Worm (Caenorhabditis elegans) whole organism, young adult: Measurements from ENCODE around the gene B0303.7.

Source experiments
- B0035.1 ChIP-seq: sonication (generic microtip); optimal IDR thresholded peaks from 2 replicates; lab custom pipeline; 2016; ENCODE audit warnings: missing genetic modification characterization, mild to moderate bottlenecking, missing compliant biosample characterization, missing genotype, missing genetic modification reagents
- C06A6.2 ChIP-seq: fragments of 200-800 bp; sonication (Bioruptor generic); conservative IDR thresholded peaks from 2 replicates; pipeline ENCODE4 v1.3.6; 2022; ENCODE audit warnings: missing genetic modification characterization, missing compliant biosample characterization
- C17E4.6 ChIP-seq: fragments of 200-800 bp; sonication (Bioruptor generic); IDR thresholded peaks from 2 replicates; pipeline ENCODE4 v1.3.6; 2022; ENCODE audit warnings: missing genetic modification reagents, missing genetic modification characterization, missing compliant biosample characterization
- D2030.7 ChIP-seq: fragments of 200-800 bp; sonication (Bioruptor generic); IDR thresholded peaks from 2 replicates; pipeline ENCODE4 v1.3.6; 2022; ENCODE audit warnings: missing genetic modification reagents, missing genetic modification characterization, missing compliant biosample characterization
- F10E7.11 ChIP-seq: sonication (generic microtip); optimal IDR thresholded peaks from 2 replicates; lab custom pipeline; 2017; ENCODE audit warnings: mild to moderate bottlenecking, missing genetic modification characterization, moderate library complexity, missing compliant biosample characterization
- F33H1.4 ChIP-seq: fragments of 200-800 bp; sonication (Bioruptor generic); IDR thresholded peaks from 2 replicates; pipeline ENCODE4 v1.3.6; 2022; ENCODE audit warnings: missing genetic modification reagents, missing genetic modification characterization, missing compliant biosample characterization
- F49E8.2 ChIP-seq: sonication (generic microtip); optimal IDR thresholded peaks from 3 replicates; lab custom pipeline; 2017; ENCODE audit warnings: missing genetic modification characterization, mild to moderate bottlenecking, missing compliant biosample characterization, antibody characterized with exemption, moderate library complexity; ENCODE audit not compliant: insufficient read depth
- F52B5.7 ChIP-seq: sonication (generic microtip); optimal IDR thresholded peaks from 2 replicates; lab custom pipeline; 2016; ENCODE audit warnings: mild to moderate bottlenecking, missing genetic modification characterization, missing compliant biosample characterization
- Y53F4B.3 ChIP-seq: fragments of 200-800 bp; sonication (Bioruptor generic); IDR thresholded peaks from 2 replicates; pipeline ENCODE4 v1.3.6; 2022; ENCODE audit warnings: missing genetic modification reagents, missing genetic modification characterization, missing compliant biosample characterization
- Y95B8A.8 ChIP-seq: fragments of 200-800 bp; sonication (Bioruptor generic); IDR thresholded peaks from 2 replicates; pipeline ENCODE4 v1.3.6; 2022; ENCODE audit warnings: missing genetic modification reagents, missing genetic modification characterization, missing compliant biosample characterization
- ccch-3 ChIP-seq: fragments of 200-800 bp; sonication (Bioruptor generic); optimal IDR thresholded peaks from 2 replicates; lab custom pipeline; 2018; ENCODE audit warnings: mild to moderate bottlenecking, missing genetic modification characterization, missing compliant biosample characterization
- cebp-2 ChIP-seq: fragments of 200-800 bp; sonication (Bioruptor generic); IDR thresholded peaks from 2 replicates; pipeline ENCODE4 v1.3.6; 2022; ENCODE audit warnings: missing genetic modification characterization, missing compliant biosample characterization
- ceh-40 ChIP-seq: fragments of 200-800 bp; sonication (Bioruptor generic); IDR thresholded peaks from 2 replicates; pipeline ENCODE4 v1.3.6; 2022; ENCODE audit warnings: missing genetic modification characterization, missing compliant biosample characterization
- chd-7 ChIP-seq: sonication (generic microtip); optimal IDR thresholded peaks from 2 replicates; lab custom pipeline; 2016; ENCODE audit warnings: mild to moderate bottlenecking, missing genetic modification characterization, moderate library complexity, missing compliant biosample characterization
- die-1 ChIP-seq: sonication (generic microtip); optimal IDR thresholded peaks from 2 replicates; lab custom pipeline; 2016; ENCODE audit warnings: missing genotype, mild to moderate bottlenecking, missing genetic modification characterization, missing compliant biosample characterization
- dox-1 ChIP-seq: fragments of 200-800 bp; sonication (Bioruptor generic); IDR thresholded peaks from 2 replicates; pipeline ENCODE4 v1.3.6; 2022; ENCODE audit warnings: missing genetic modification reagents, missing genetic modification characterization, missing compliant biosample characterization
- egl-18 ChIP-seq: fragments of 200-800 bp; sonication (Bioruptor generic); IDR thresholded peaks from 2 replicates; pipeline ENCODE4 v1.3.6; 2022; ENCODE audit warnings: missing genetic modification reagents, missing genetic modification characterization, missing compliant biosample characterization
- egrh-3 ChIP-seq: fragments of 200-800 bp; sonication (Bioruptor generic); IDR thresholded peaks from 2 replicates; pipeline ENCODE4 v1.3.6; 2022; ENCODE audit warnings: missing genetic modification reagents, missing genetic modification characterization, missing compliant biosample characterization
- ekl-4 ChIP-seq: fragments of 200-800 bp; sonication (Bioruptor generic); IDR thresholded peaks from 2 replicates; pipeline ENCODE4 v1.3.6; 2022; ENCODE audit warnings: missing genetic modification reagents, missing genetic modification characterization, missing compliant biosample characterization
- hlh-12 ChIP-seq: sonication (generic microtip); optimal IDR thresholded peaks from 2 replicates; lab custom pipeline; 2016; ENCODE audit warnings: missing genetic modification characterization, missing compliant biosample characterization
- hmg-1.2 ChIP-seq: fragments of 200-800 bp; sonication (Bioruptor generic); IDR thresholded peaks from 2 replicates; pipeline ENCODE4 v1.3.6; 2022; ENCODE audit warnings: missing genetic modification reagents, missing genetic modification characterization, missing compliant biosample characterization
- hsf-1 ChIP-seq: fragments of 200-800 bp; sonication (Bioruptor generic); IDR thresholded peaks from 2 replicates; pipeline ENCODE4 v1.3.6; 2022; ENCODE audit warnings: missing genetic modification reagents, missing genetic modification characterization, missing compliant biosample characterization
- lin-40 ChIP-seq: sonication (generic microtip); optimal IDR thresholded peaks from 2 replicates; lab custom pipeline; 2016; ENCODE audit warnings: missing genetic modification characterization, mild to moderate bottlenecking, missing compliant biosample characterization, missing genotype, missing genetic modification reagents
- lir-1 ChIP-seq: fragments of 200-800 bp; sonication (Bioruptor generic); conservative IDR thresholded peaks from 2 replicates; pipeline ENCODE4 v1.3.6; 2022; ENCODE audit warnings: missing genetic modification reagents, missing genetic modification characterization, missing compliant biosample characterization
- mel-28 ChIP-seq: sonication (generic microtip); optimal IDR thresholded peaks from 2 replicates; lab custom pipeline; 2016; ENCODE audit warnings: borderline replicate concordance, mild to moderate bottlenecking, missing genetic modification characterization, missing compliant biosample characterization
- nfya-1 ChIP-seq: sonication (generic microtip); optimal IDR thresholded peaks from 2 replicates; lab custom pipeline; 2017; ENCODE audit warnings: antibody characterized with exemption, missing compliant biosample characterization, missing genetic modification characterization, borderline replicate concordance; ENCODE audit not compliant: insufficient read depth
- nfya-2 ChIP-seq: fragments of 200-800 bp; sonication (Bioruptor generic); IDR thresholded peaks from 2 replicates; pipeline ENCODE4 v1.3.6; 2022; ENCODE audit warnings: missing genetic modification reagents, missing genetic modification characterization, missing compliant biosample characterization
- nhr-120 ChIP-seq: fragments of 200-800 bp; sonication (Bioruptor generic); IDR thresholded peaks from 2 replicates; pipeline ENCODE4 v1.3.6; 2022; ENCODE audit warnings: missing genetic modification characterization, missing compliant biosample characterization
- pbrm-1 ChIP-seq: fragments of 200-800 bp; sonication (Bioruptor generic); IDR thresholded peaks from 2 replicates; pipeline ENCODE4 v1.3.6; 2022; ENCODE audit warnings: missing genetic modification reagents, missing genetic modification characterization, missing compliant biosample characterization
- pha-4 ChIP-seq: fragments of 150-350 bp; sonication (generic microtip); optimal IDR thresholded peaks from 2 replicates; lab custom pipeline; 2014; ENCODE audit warnings: missing biosample characterization, missing genetic modification reagents, missing genetic modification characterization
- sdz-38 ChIP-seq: sonication (generic microtip); optimal IDR thresholded peaks from 2 replicates; lab custom pipeline; 2016; ENCODE audit warnings: missing genotype, missing genetic modification characterization, missing compliant biosample characterization
- sea-2 ChIP-seq: fragments of 200-800 bp; sonication (Bioruptor generic); IDR thresholded peaks from 2 replicates; pipeline ENCODE4 v1.3.6; 2022; ENCODE audit warnings: missing genetic modification characterization, missing compliant biosample characterization
- snpc-4 ChIP-seq, 5 experiments: fragments of 150-350 bp in 1 of 5; sonication (generic microtip) in 4 of 5; optimal IDR thresholded peaks; 2 replicates each; lab custom pipeline; 2014 to 2018; ENCODE audit warnings: missing genetic modification characterization in 5 of 5, missing biosample characterization in 3 of 5, antibody characterized with exemption in 2 of 5, mild to moderate bottlenecking in 2 of 5, missing compliant biosample characterization in 2 of 5, missing genotype in 2 of 5, moderate library complexity in 2 of 5, missing genetic modification reagents in 1 of 5
- tlf-1 ChIP-seq: fragments of 200-800 bp; sonication (Bioruptor generic); optimal IDR thresholded peaks from 2 replicates; lab custom pipeline; 2018; ENCODE audit warnings: mild to moderate bottlenecking, missing genetic modification characterization, missing compliant biosample characterization
- unc-62 ChIP-seq: fragments of 150-350 bp; optimal IDR thresholded peaks from 2 replicates; lab custom pipeline; 2014; ENCODE audit warnings: missing biosample characterization, missing genetic modification reagents, missing genetic modification characterization
- xnd-1 ChIP-seq: sonication (generic microtip); optimal IDR thresholded peaks from 2 replicates; lab custom pipeline; 2016; ENCODE audit warnings: missing genotype, missing genetic modification reagents, missing genetic modification characterization, missing compliant biosample characterization
- ztf-6 ChIP-seq: fragments of 200-800 bp; sonication (Bioruptor generic); IDR thresholded peaks from 2 replicates; pipeline ENCODE4 v1.3.6; 2022; ENCODE audit warnings: missing genetic modification reagents, missing genetic modification characterization, missing compliant biosample characterization

B0303.7 gene

DNA sequence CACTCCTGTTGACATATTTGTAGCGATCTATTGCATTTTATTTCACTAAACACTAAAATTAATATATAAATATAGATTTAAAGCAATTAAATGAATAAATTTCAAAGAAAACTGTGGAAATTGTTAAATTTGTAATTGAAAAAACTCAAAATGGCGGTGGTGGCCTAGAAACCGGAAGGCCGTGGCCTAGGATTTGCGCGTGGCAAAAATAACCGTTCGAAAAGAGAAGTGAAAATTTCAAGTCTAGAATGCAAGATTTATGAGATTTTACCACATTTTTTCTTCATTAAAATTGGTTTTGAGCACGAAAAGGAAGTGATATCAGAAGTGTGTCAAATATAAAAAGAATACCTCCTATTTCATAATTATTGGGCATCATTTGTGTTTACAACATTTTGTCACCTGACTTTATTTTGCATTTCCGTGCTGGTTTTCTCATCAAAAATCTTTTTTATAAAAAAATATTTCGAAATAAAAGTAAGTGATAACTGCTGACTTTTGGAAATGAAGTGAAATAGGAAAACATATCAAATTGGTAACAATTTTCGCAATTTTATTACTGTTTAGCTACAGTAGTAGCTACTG, 9.7 kb upstream of the B0303.7 start, which contains the start of gene fli-1 (continued):
- TF ChIP-seq nhr-120 (GFP tag; lab: Robert Waterston, UW) = no peak
- TF ChIP-seq tlf-1 = peak; percentile 16
- TF ChIP-seq ztf-6 = no peak
- no peak for TF ChIP-seq F10E7.11 (tag; lab: Kevin White, UChicago)
- TF ChIP-seq dox-1 (GFP tag; lab: Robert Waterston, UW) = peak; percentile 79
- TF ChIP-seq F52B5.7 (tag; lab: Kevin White, UChicago) = no peak
- TF ChIP-seq pbrm-1 (GFP tag; lab: Robert Waterston, UW) = no peak
- TF ChIP-seq F49E8.2 (tag; lab: Kevin White, UChicago) = no peak
- TF ChIP-seq nfya-1 (tag; lab: Kevin White, UChicago) = no peak
- no peak for TF ChIP-seq sea-2 (GFP tag; lab: Robert Waterston, UW)
- TF ChIP-seq sdz-38 = no peak
- no peak for TF ChIP-seq pha-4
- TF ChIP-seq lin-40 = no peak
- no peak; the same call in 1 of the 2 replicates for TF ChIP-seq ekl-4
- no peak for TF ChIP-seq chd-7 (tag; lab: Kevin White, UChicago)
- no peak for TF ChIP-seq unc-62
- no peak for TF ChIP-seq C06A6.2 (GFP tag; lab: Robert Waterston, UW)
- peak; percentile 64; the same call in 1 of the 2 replicates for TF ChIP-seq lir-1 (GFP tag; lab: Robert Waterston, UW)
- TF ChIP-seq ceh-40 = no peak
- no peak for TF ChIP-seq ccch-3 (GFP tag; lab: Kevin White, UChicago)
- TF ChIP-seq F33H1.4 = peak; percentile 75
- no peak for TF ChIP-seq Y53F4B.3 (GFP tag; lab: Robert Waterston, UW)
- no peak for TF ChIP-seq egrh-3 (GFP tag; lab: Robert Waterston, UW)
- no peak for TF ChIP-seq hlh-12
- peak; percentile 88 for TF ChIP-seq xnd-1
- no peak for TF ChIP-seq nfya-2 (GFP tag; lab: Robert Waterston, UW)
- no peak for TF ChIP-seq hsf-1 (GFP tag; lab: Robert Waterston, UW)
- TF ChIP-seq C17E4.6 (GFP tag; lab: Robert Waterston, UW) = no peak
- TF ChIP-seq die-1 = no peak
- no peak for TF ChIP-seq cebp-2 (GFP tag; lab: Robert Waterston, UW)
- no peak for TF ChIP-seq snpc-4 (GFP tag; optimal IDR thresholded peaks at IDR 0.05; lab: Kevin White, UChicago)
- TF ChIP-seq snpc-4 (tag; optimal IDR thresholded peaks at IDR 0.05; lab: Kevin White, UChicago) = peak in 1 of 4 experiments; percentile 21

- no peak for TF ChIP-seq egl-18
- TF ChIP-seq unc-62 = no peak
- TF ChIP-seq egrh-3 (GFP tag; lab: Robert Waterston, UW) = no peak
- TF ChIP-seq Y95B8A.8 (GFP tag; lab: Robert Waterston, UW) = no peak
- no peak for TF ChIP-seq B0035.1 (tag; lab: Kevin White, UChicago)
- no peak for TF ChIP-seq D2030.7
- peak; percentile 35; the same call in 1 of the 2 replicates for TF ChIP-seq hmg-1.2
- no peak for TF ChIP-seq mel-28 (tag; lab: Kevin White, UChicago)
These were observed 9.0 kb upstream of the B0303.7 start, which contains the start of gene anmt-1 for ce11 chrIII:8684421-8684820. anmt-1 (plus strand) TSS chrIII:8684808.
